Worm (Caenorhabditis elegans) whole organism, L3 larva: Measurements from ENCODE around the gene nstp-3.

Experiments used
- ama-1 ChIP-seq: fragments of 150-350 bp; optimal IDR thresholded peaks from 2 replicates; lab custom pipeline; 2018
- ceh-16 ChIP-seq: sonication (generic microtip); optimal IDR thresholded peaks from 2 replicates; lab custom pipeline; 2017; ENCODE audit warnings: missing biosample characterization, missing genetic modification characterization
- egl-27 ChIP-seq: sonication (generic microtip); optimal IDR thresholded peaks from 4 replicates; lab custom pipeline; 2017; ENCODE audit warnings: missing biosample characterization, missing genetic modification reagents, missing genetic modification characterization
- elt-1 ChIP-seq: fragments of 150-350 bp; optimal IDR thresholded peaks from 2 replicates; lab custom pipeline; 2014; ENCODE audit warnings: missing biosample characterization, missing genetic modification characterization
- fkh-10 ChIP-seq: sonication (generic microtip); optimal IDR thresholded peaks from 2 replicates; lab custom pipeline; 2017; ENCODE audit warnings: missing biosample characterization, missing genetic modification reagents, missing genetic modification characterization
- nfya-1 ChIP-seq: sonication (generic microtip); optimal IDR thresholded peaks from 2 replicates; lab custom pipeline; 2017; ENCODE audit warnings: missing genetic modification characterization, mild to moderate bottlenecking, missing compliant biosample characterization, antibody characterized with exemption, moderate library complexity; ENCODE audit not compliant: insufficient read depth
- nhr-12 ChIP-seq: fragments of 150-350 bp; optimal IDR thresholded peaks from 2 replicates; lab custom pipeline; 2014; ENCODE audit warnings: missing biosample characterization, missing genetic modification characterization
- nhr-237 ChIP-seq: fragments of 150-350 bp; optimal IDR thresholded peaks from 2 replicates; lab custom pipeline; 2014; ENCODE audit warnings: missing biosample characterization, missing genetic modification characterization
- nhr-25 ChIP-seq: sonication (generic microtip); optimal IDR thresholded peaks from 2 replicates; lab custom pipeline; 2017; ENCODE audit warnings: missing biosample characterization, missing genetic modification characterization
- nhr-76 ChIP-seq: fragments of 150-350 bp; sonication (generic microtip); optimal IDR thresholded peaks from 5 replicates; lab custom pipeline; 2014; ENCODE audit warnings: missing biosample characterization, missing genetic modification characterization
- pqm-1 ChIP-seq: fragments of 150-350 bp; optimal IDR thresholded peaks from 2 replicates; lab custom pipeline; 2017; ENCODE audit warnings: missing biosample characterization, missing genetic modification characterization, inconsistent platforms
- skn-1 ChIP-seq: fragments of 150-350 bp; optimal IDR thresholded peaks from 2 replicates; lab custom pipeline; 2014; ENCODE audit warnings: missing biosample characterization, missing genetic modification characterization
- unc-39 ChIP-seq: sonication (generic microtip); optimal IDR thresholded peaks from 4 replicates; lab custom pipeline; 2017; ENCODE audit warnings: missing biosample characterization, missing genetic modification characterization

ce11 chrV:5836616-5836982, 38.6 kb upstream of the nstp-3 start, which contains the start of gene col-140:
- no peak for TF ChIP-seq pqm-1 (tag; lab: Kevin White, UChicago)
- TF ChIP-seq elt-1 (tag; lab: Kevin White, UChicago), result no peak
- no peak for TF ChIP-seq fkh-10 (GFP tag; lab: Kevin White, UChicago)
- TF ChIP-seq unc-39 (tag; lab: Kevin White, UChicago), result no peak
- TF ChIP-seq nhr-76 (tag; lab: Kevin White, UChicago), result no peak
- no peak for TF ChIP-seq skn-1 (tag; lab: Kevin White, UChicago)
- no peak for TF ChIP-seq egl-27
- no peak for TF ChIP-seq nhr-25
- TF ChIP-seq ama-1 (lab: Kevin White, UChicago), result no peak
- no peak for TF ChIP-seq nfya-1 (tag; lab: Kevin White, UChicago)
- TF ChIP-seq ceh-16 (tag; lab: Kevin White, UChicago), result no peak
- TF ChIP-seq nhr-12, result no peak
- TF ChIP-seq nhr-237 (tag; lab: Kevin White, UChicago), result no peak
